Fruit fly (Drosophila melanogaster) whole organism, prepupa: ENCODE data around the gene Cp7Fb.
A peak's percentile ranks its signal among the peaks of the same experiment; 100 is the strongest.

Source experiments
- Blimp-1 ChIP-seq: fragments of 200-800 bp; sonication (Bioruptor generic); optimal IDR thresholded peaks from 3 replicates; lab custom pipeline; 2017; ENCODE audit warnings: missing biosample characterization, missing genetic modification characterization, mild to moderate bottlenecking, moderate library complexity, missing genetic modification reagents
- CG10631 ChIP-seq: fragments of 200-800 bp; sonication (Bioruptor generic); optimal IDR thresholded peaks from 2 replicates; lab custom pipeline; 2016; ENCODE audit warnings: missing biosample characterization, missing genetic modification characterization
- CG11294 ChIP-seq: fragments of 200-800 bp; sonication (Bioruptor generic); IDR thresholded peaks from 2 replicates; pipeline ENCODE4 v1.3.6; 2022; ENCODE audit warnings: missing biosample characterization, missing genetic modification characterization
- CG11762 ChIP-seq: fragments of 200-800 bp; sonication (Bioruptor generic); optimal IDR thresholded peaks from 3 replicates; lab custom pipeline; 2016; ENCODE audit warnings: missing biosample characterization, missing genetic modification characterization; ENCODE audit not compliant: insufficient read depth
- CG11902 ChIP-seq: fragments of 200-800 bp; sonication (Bioruptor generic); optimal IDR thresholded peaks from 3 replicates; lab custom pipeline; 2016; ENCODE audit warnings: missing biosample characterization, missing genetic modification characterization
- CG15336 ChIP-seq: fragments of 200-800 bp; sonication (Bioruptor generic); IDR thresholded peaks from 2 replicates; pipeline ENCODE4 v1.3.6; 2022; ENCODE audit warnings: missing biosample characterization, missing genetic modification characterization
- CG1621 ChIP-seq: fragments of 200-800 bp; sonication (Bioruptor generic); optimal IDR thresholded peaks from 3 replicates; lab custom pipeline; 2018; ENCODE audit warnings: missing biosample characterization, mild to moderate bottlenecking, missing genetic modification characterization
- CG3032 ChIP-seq: fragments of 200-800 bp; optimal IDR thresholded peaks from 2 replicates; lab custom pipeline; 2019; ENCODE audit warnings: missing biosample characterization, mild to moderate bottlenecking, missing genetic modification characterization, moderate library complexity
- CG31627 ChIP-seq: fragments of 200-800 bp; sonication (Bioruptor generic); optimal IDR thresholded peaks from 3 replicates; lab custom pipeline; 2016; ENCODE audit warnings: missing biosample characterization, missing genetic modification characterization
- CG32006 ChIP-seq: fragments of 200-800 bp; sonication (Bioruptor generic); optimal IDR thresholded peaks from 3 replicates; lab custom pipeline; 2017; ENCODE audit warnings: missing biosample characterization, mild to moderate bottlenecking, missing genetic modification characterization
- CG34406 ChIP-seq: fragments of 200-800 bp; sonication (Bioruptor generic); optimal IDR thresholded peaks from 3 replicates; lab custom pipeline; 2016; ENCODE audit warnings: missing biosample characterization, missing genetic modification characterization
- CG3919 ChIP-seq: fragments of 200-800 bp; sonication (Bioruptor generic); optimal IDR thresholded peaks from 3 replicates; lab custom pipeline; 2016; ENCODE audit warnings: missing biosample characterization, missing genetic modification characterization
- CG6163 ChIP-seq: fragments of 200-800 bp; sonication (Bioruptor generic); IDR thresholded peaks from 3 replicates; pipeline ENCODE4 v1.3.6; 2022; ENCODE audit warnings: missing biosample characterization, missing genetic modification characterization
- CG6276 ChIP-seq: fragments of 200-800 bp; sonication (Bioruptor generic); optimal IDR thresholded peaks from 2 replicates; lab custom pipeline; 2017; ENCODE audit warnings: missing biosample characterization, mild to moderate bottlenecking, missing genetic modification characterization
- CG6792 ChIP-seq: fragments of 200-800 bp; sonication (Bioruptor generic); optimal IDR thresholded peaks from 3 replicates; lab custom pipeline; 2016; ENCODE audit warnings: missing biosample characterization, missing genetic modification characterization
- CG6808 ChIP-seq: fragments of 200-800 bp; sonication (Bioruptor generic); optimal IDR thresholded peaks from 3 replicates; lab custom pipeline; 2017; ENCODE audit warnings: missing biosample characterization, missing genetic modification characterization, mild to moderate bottlenecking, moderate library complexity, missing genetic modification reagents
- CG6854 ChIP-seq: fragments of 200-800 bp; sonication (Bioruptor generic); optimal IDR thresholded peaks from 2 replicates; lab custom pipeline; 2017; ENCODE audit warnings: missing biosample characterization, mild to moderate bottlenecking, missing genetic modification characterization
- CG7368 ChIP-seq: fragments of 200-800 bp; sonication (Bioruptor generic); optimal IDR thresholded peaks from 3 replicates; lab custom pipeline; 2016; ENCODE audit warnings: missing biosample characterization, missing genetic modification characterization
- CG8119 ChIP-seq: fragments of 200-800 bp; sonication (Bioruptor generic); IDR thresholded peaks from 3 replicates; pipeline ENCODE4 v1.3.6; 2022; ENCODE audit warnings: missing biosample characterization, missing genetic modification characterization
- CG8632 ChIP-seq: fragments of 200-800 bp; sonication (Bioruptor generic); optimal IDR thresholded peaks from 3 replicates; lab custom pipeline; 2016; ENCODE audit warnings: missing biosample characterization, missing genetic modification characterization
- Eip75B ChIP-seq: fragments of 200-800 bp; sonication (Bioruptor generic); optimal IDR thresholded peaks from 3 replicates; lab custom pipeline; 2016; ENCODE audit warnings: missing biosample characterization, missing genetic modification characterization
- Eip78C ChIP-seq: fragments of 200-800 bp; sonication (Bioruptor generic); peaks from one replicate; lab custom pipeline; 2016; ENCODE audit warnings: missing biosample characterization, missing genetic modification characterization
- Eip93F ChIP-seq: fragments of 200-800 bp; sonication (Bioruptor generic); optimal IDR thresholded peaks from 2 replicates; lab custom pipeline; 2016; ENCODE audit warnings: missing biosample characterization, mild to moderate bottlenecking, missing genetic modification characterization
- Ets21C ChIP-seq: fragments of 200-800 bp; sonication (Bioruptor generic); optimal IDR thresholded peaks from 3 replicates; lab custom pipeline; 2016; ENCODE audit warnings: missing biosample characterization, missing genetic modification characterization
- Ets96B ChIP-seq: fragments of 200-800 bp; optimal IDR thresholded peaks from 2 replicates; lab custom pipeline; 2019; ENCODE audit warnings: missing biosample characterization, mild to moderate bottlenecking, missing genetic modification characterization, moderate library complexity
- Hr38 ChIP-seq: sonication (Bioruptor generic); optimal IDR thresholded peaks from 2 replicates; lab custom pipeline; 2016; ENCODE audit warnings: missing biosample characterization, missing genetic modification characterization
- Hr39 ChIP-seq: fragments of 200-800 bp; sonication (Bioruptor generic); optimal IDR thresholded peaks from 2 replicates; lab custom pipeline; 2016; ENCODE audit warnings: missing biosample characterization, missing genetic modification characterization
- Hr4 ChIP-seq: fragments of 200-800 bp; sonication (Bioruptor generic); optimal IDR thresholded peaks from 3 replicates; lab custom pipeline; 2016; ENCODE audit warnings: missing biosample characterization, missing genetic modification characterization
- Lpt ChIP-seq: fragments of 200-800 bp; sonication (Bioruptor generic); optimal IDR thresholded peaks from 3 replicates; lab custom pipeline; 2016; ENCODE audit warnings: missing biosample characterization, missing genetic modification characterization
- Met ChIP-seq: fragments of 200-800 bp; sonication (Bioruptor generic); optimal IDR thresholded peaks from 3 replicates; lab custom pipeline; 2016; ENCODE audit warnings: missing biosample characterization, missing genetic modification characterization
- Smox ChIP-seq: fragments of 200-800 bp; sonication (Bioruptor generic); optimal IDR thresholded peaks from 3 replicates; lab custom pipeline; 2016; ENCODE audit warnings: missing biosample characterization, missing genetic modification characterization
- Sox102F ChIP-seq: fragments of 200-800 bp; sonication (Bioruptor generic); optimal IDR thresholded peaks from 2 replicates; lab custom pipeline; 2016; ENCODE audit warnings: missing biosample characterization, mild to moderate bottlenecking, missing genetic modification characterization
- Sox14 ChIP-seq: fragments of 200-800 bp; sonication (Bioruptor generic); optimal IDR thresholded peaks from 3 replicates; lab custom pipeline; 2016; ENCODE audit warnings: missing biosample characterization, missing genetic modification characterization
- Sox15 ChIP-seq: fragments of 200-800 bp; sonication (Bioruptor generic); optimal IDR thresholded peaks from 3 replicates; lab custom pipeline; 2016; ENCODE audit warnings: missing biosample characterization, missing genetic modification characterization
- achi ChIP-seq: fragments of 200-800 bp; sonication (Bioruptor generic); optimal IDR thresholded peaks from 3 replicates; lab custom pipeline; 2016; ENCODE audit warnings: missing biosample characterization, missing genetic modification characterization
- acj6 ChIP-seq: fragments of 200-800 bp; sonication (Bioruptor generic); optimal IDR thresholded peaks from 3 replicates; lab custom pipeline; 2016; ENCODE audit warnings: missing biosample characterization, missing genetic modification characterization
- cyc ChIP-seq: fragments of 200-800 bp; sonication (Bioruptor generic); optimal IDR thresholded peaks from 3 replicates; lab custom pipeline; 2016; ENCODE audit warnings: missing biosample characterization, missing genetic modification characterization
- dac ChIP-seq: fragments of 200-800 bp; sonication (Bioruptor generic); optimal IDR thresholded peaks from 2 replicates; lab custom pipeline; 2017; ENCODE audit warnings: missing biosample characterization, mild to moderate bottlenecking, missing genetic modification characterization
- dsx ChIP-seq: fragments of 200-800 bp; optimal IDR thresholded peaks from 3 replicates; lab custom pipeline; 2019; ENCODE audit warnings: missing biosample characterization, mild to moderate bottlenecking, missing genetic modification characterization, moderate library complexity; ENCODE audit not compliant: poor library complexity, severe bottlenecking
- eg ChIP-seq: fragments of 200-800 bp; sonication (Bioruptor generic); IDR thresholded peaks from 3 replicates; pipeline ENCODE4 v1.3.6; 2022; ENCODE audit warnings: missing biosample characterization, missing genetic modification characterization
- fd59A ChIP-seq: fragments of 200-800 bp; sonication (Bioruptor generic); optimal IDR thresholded peaks from 2 replicates; lab custom pipeline; 2017; ENCODE audit warnings: missing biosample characterization, mild to moderate bottlenecking, missing genetic modification characterization, missing genetic modification reagents
- fd85E ChIP-seq: fragments of 200-800 bp; sonication (Bioruptor generic); optimal IDR thresholded peaks from 3 replicates; lab custom pipeline; 2016; ENCODE audit warnings: missing biosample characterization, missing genetic modification characterization
- fkh ChIP-seq: fragments of 200-800 bp; sonication (Bioruptor generic); optimal IDR thresholded peaks from 3 replicates; lab custom pipeline; 2017; ENCODE audit warnings: missing biosample characterization, mild to moderate bottlenecking, missing genetic modification characterization, moderate library complexity
- lz ChIP-seq: fragments of 200-800 bp; sonication (Bioruptor generic); optimal IDR thresholded peaks from 3 replicates; lab custom pipeline; 2016; ENCODE audit warnings: missing biosample characterization, missing genetic modification characterization
- pdm3 ChIP-seq: fragments of 200-800 bp; sonication (Bioruptor generic); optimal IDR thresholded peaks from 3 replicates; lab custom pipeline; 2016; ENCODE audit warnings: missing biosample characterization, missing genetic modification characterization
- spab ChIP-seq: fragments of 200-800 bp; sonication (Bioruptor generic); optimal IDR thresholded peaks from 2 replicates; lab custom pipeline; 2017; ENCODE audit warnings: missing biosample characterization, mild to moderate bottlenecking, missing genetic modification characterization, missing genetic modification reagents
- ss ChIP-seq, 2 experiments: fragments of 200-800 bp; sonication (Bioruptor generic); optimal IDR thresholded peaks; 2 replicates in 1 of 2; 3 replicates in 1 of 2; lab custom pipeline; 2017 to 2018; ENCODE audit warnings: mild to moderate bottlenecking in 2 of 2, missing biosample characterization in 2 of 2, missing genetic modification characterization in 2 of 2, moderate library complexity in 1 of 2
- svp ChIP-seq: fragments of 200-800 bp; sonication (Bioruptor generic); peaks from one replicate; lab custom pipeline; 2016; ENCODE audit warnings: missing biosample characterization, missing genetic modification characterization
- topi ChIP-seq: fragments of 200-800 bp; sonication (Bioruptor generic); optimal IDR thresholded peaks from 3 replicates; lab custom pipeline; 2016; ENCODE audit warnings: missing biosample characterization, missing genetic modification characterization
- vri ChIP-seq: fragments of 200-800 bp; sonication (Bioruptor generic); optimal IDR thresholded peaks from 3 replicates; lab custom pipeline; 2016; ENCODE audit warnings: missing biosample characterization, mild to moderate bottlenecking, missing genetic modification characterization

Cp7Fb gene

dm6 chrX:8490291-8490975 is 16.8 kb downstream of the Cp7Fb start:
- TF ChIP-seq pdm3 (GFP tag; lab: Kevin White, UChicago) (no peak), Eip78C (GFP tag; lab: Kevin White, UChicago) (peak; percentile 47), svp (GFP tag; lab: Kevin White, UChicago) (no peak), vri (peak; percentile 3)

dm6 chrX:8490976-8491345 is 17.3 kb downstream of the Cp7Fb start:
- no peak for TF ChIP-seq Sox15
- peak; percentile 12 for TF ChIP-seq CG11902
- no peak for TF ChIP-seq achi (GFP tag; lab: Kevin White, UChicago)
- no peak for TF ChIP-seq spab (GFP tag; lab: Kevin White, UChicago)
- no peak for TF ChIP-seq pdm3 (GFP tag; lab: Kevin White, UChicago)
- TF ChIP-seq dac (GFP tag; lab: Kevin White, UChicago), result no peak
- TF ChIP-seq eg (GFP tag; lab: Robert Waterston, UW), result no peak
- no peak for TF ChIP-seq CG8632
- no peak for TF ChIP-seq CG8119
- no peak for TF ChIP-seq Blimp-1 (GFP tag; lab: Kevin White, UChicago)
- TF ChIP-seq Sox102F, result peak; percentile 17
- no peak for TF ChIP-seq CG10631 (GFP tag; lab: Kevin White, UChicago)
- peak; percentile 30 for TF ChIP-seq Hr4 (GFP tag; lab: Kevin White, UChicago)
- no peak for TF ChIP-seq Eip93F
- TF ChIP-seq CG3919 (GFP tag; lab: Kevin White, UChicago), result no peak
- TF ChIP-seq fd59A (GFP tag; lab: Kevin White, UChicago), result no peak
- no peak for TF ChIP-seq Lpt (GFP tag; lab: Kevin White, UChicago)
- peak; percentile 26 for TF ChIP-seq CG6808 (GFP tag; lab: Kevin White, UChicago)
- no peak for TF ChIP-seq CG1621
- TF ChIP-seq CG6276 (GFP tag; lab: Kevin White, UChicago), result no peak
- peak; percentile 42 for TF ChIP-seq Ets21C (GFP tag; lab: Kevin White, UChicago)
- TF ChIP-seq Smox, result no peak
- no peak for TF ChIP-seq CG32006 (GFP tag; lab: Kevin White, UChicago)
- peak; percentile 70 for TF ChIP-seq svp (GFP tag; lab: Kevin White, UChicago)
- TF ChIP-seq lz, result peak; percentile 27
- peak; percentile 20 for TF ChIP-seq Hr39
- TF ChIP-seq Met (GFP tag; lab: Kevin White, UChicago), result peak; percentile 49
- no peak for TF ChIP-seq CG7368 (GFP tag; lab: Kevin White, UChicago)
- peak; percentile 23 for TF ChIP-seq acj6 (GFP tag; lab: Kevin White, UChicago)
- no peak for TF ChIP-seq fd85E (GFP tag; lab: Kevin White, UChicago)
- no peak for TF ChIP-seq dsx (GFP tag; lab: Kevin White, UChicago)
- TF ChIP-seq fkh (GFP tag; lab: Kevin White, UChicago), result no peak
- no peak for TF ChIP-seq Hr38 (GFP tag; lab: Kevin White, UChicago)
- peak; percentile 29 for TF ChIP-seq Eip75B (GFP tag; lab: Kevin White, UChicago)
- peak; percentile 87 for TF ChIP-seq Eip78C (GFP tag; lab: Kevin White, UChicago)
- no peak for TF ChIP-seq CG6792 (GFP tag; lab: Kevin White, UChicago)
- TF ChIP-seq Sox14 (GFP tag; lab: Kevin White, UChicago), result no peak
- no peak for TF ChIP-seq CG6854
- TF ChIP-seq Ets96B (tag; lab: Kevin White, UChicago), result no peak
- peak; percentile 42 for TF ChIP-seq topi (GFP tag; lab: Kevin White, UChicago)
- TF ChIP-seq CG11762, result no peak
- peak; percentile 29 for TF ChIP-seq CG31627 (GFP tag; lab: Kevin White, UChicago)
- peak; percentile 5 for TF ChIP-seq CG3032
- TF ChIP-seq CG34406 (GFP tag; lab: Kevin White, UChicago), result no peak
- TF ChIP-seq cyc (GFP tag; lab: Kevin White, UChicago), result peak; percentile 28
- no peak for TF ChIP-seq ss (GFP tag; optimal IDR thresholded peaks at IDR 0.05; lab: Kevin White, UChicago)
- TF ChIP-seq CG6163 (GFP tag; lab: Robert Waterston, UW), result no peak
- TF ChIP-seq CG15336 (GFP tag; lab: Robert Waterston, UW), result peak; percentile 7; the same call in 1 of the 2 replicates
- no peak for TF ChIP-seq CG11294 (GFP tag; lab: Robert Waterston, UW)
